Worm (Caenorhabditis elegans) whole organism, L1 larva: ENCODE results near the gene srg-41.
A peak's percentile ranks its signal among the peaks of the same experiment; 100 is the strongest.

Experiments
- C04F5.9 ChIP-seq: sonication (generic microtip); optimal IDR thresholded peaks from 2 replicates; lab custom pipeline; 2016; ENCODE audit warnings: missing genetic modification characterization, missing compliant biosample characterization
- C16A3.4 ChIP-seq: fragments of 150-350 bp; optimal IDR thresholded peaks from 2 replicates; lab custom pipeline; 2014; ENCODE audit warnings: missing biosample characterization, missing genetic modification characterization
- C34B4.2 ChIP-seq: sonication (generic microtip); optimal IDR thresholded peaks from 2 replicates; lab custom pipeline; 2017; ENCODE audit warnings: mild to moderate bottlenecking, missing genetic modification characterization, missing compliant biosample characterization
- alr-1 ChIP-seq: fragments of 200-800 bp; sonication (Bioruptor generic); optimal IDR thresholded peaks from 2 replicates; lab custom pipeline; 2018; ENCODE audit warnings: borderline replicate concordance, mild to moderate bottlenecking, missing genetic modification characterization, missing compliant biosample characterization
- blmp-1 ChIP-seq: fragments of 150-350 bp; optimal IDR thresholded peaks from 2 replicates; lab custom pipeline; 2014; ENCODE audit warnings: missing biosample characterization, missing genetic modification characterization
- ceh-63 ChIP-seq: fragments of 200-800 bp; sonication (Bioruptor generic); optimal IDR thresholded peaks from 2 replicates; lab custom pipeline; 2018; ENCODE audit warnings: mild to moderate bottlenecking, missing genetic modification characterization, missing compliant biosample characterization
- ceh-8 ChIP-seq: fragments of 200-800 bp; sonication (Bioruptor generic); optimal IDR thresholded peaks from 2 replicates; lab custom pipeline; 2018; ENCODE audit warnings: mild to moderate bottlenecking, missing genetic modification characterization, moderate library complexity, missing compliant biosample characterization
- ceh-82 ChIP-seq, 3 experiments: fragments of 150-350 bp in 1 of 3; sonication (generic microtip) in 2 of 3; optimal IDR thresholded peaks; 2 replicates each; lab custom pipeline; 2014 to 2017; ENCODE audit warnings: missing biosample characterization in 3 of 3, missing genetic modification characterization in 3 of 3
- ceh-88 ChIP-seq: fragments of 200-800 bp; sonication (Bioruptor generic); IDR thresholded peaks from 2 replicates; pipeline ENCODE4 v1.3.6; 2022; ENCODE audit warnings: missing genetic modification characterization, missing compliant biosample characterization
- ceh-90 ChIP-seq: sonication (generic microtip); optimal IDR thresholded peaks from 2 replicates; lab custom pipeline; 2016; ENCODE audit warnings: missing genetic modification characterization, missing compliant biosample characterization
- ces-1 ChIP-seq: fragments of 150-350 bp; optimal IDR thresholded peaks from 2 replicates; lab custom pipeline; 2014; ENCODE audit warnings: missing biosample characterization, missing genetic modification reagents, missing genetic modification characterization
- dpl-1 ChIP-seq, 3 experiments: fragments of 150-350 bp in 2 of 3; sonication (generic microtip) in 1 of 3; optimal IDR thresholded peaks; 2 replicates each; lab custom pipeline; 2014 to 2017; ENCODE audit warnings: missing biosample characterization in 3 of 3, missing genetic modification characterization in 3 of 3, missing genetic modification reagents in 3 of 3
- efl-1 ChIP-seq, 4 experiments: fragments of 150-350 bp; optimal IDR thresholded peaks in 3 of 4; peaks in 1 of 4; 1 replicate in 1 of 4; 2 replicates in 3 of 4; lab custom pipeline; 2014; ENCODE audit warnings: missing biosample characterization in 2 of 4, missing genetic modification characterization in 2 of 4, missing genetic modification reagents in 2 of 4
- egl-13 ChIP-seq: sonication (generic microtip); optimal IDR thresholded peaks from 2 replicates; lab custom pipeline; 2016; ENCODE audit warnings: missing genotype, missing genetic modification reagents, missing genetic modification characterization, missing compliant biosample characterization
- egl-27 ChIP-seq, 2 experiments: fragments of 150-350 bp in 1 of 2; sonication (generic microtip); optimal IDR thresholded peaks; 3 replicates each; lab custom pipeline; 2017 to 2018; ENCODE audit warnings: missing biosample characterization in 2 of 2, missing genetic modification characterization in 2 of 2, missing genetic modification reagents in 2 of 2
- elt-2 ChIP-seq: sonication (generic microtip); optimal IDR thresholded peaks from 2 replicates; lab custom pipeline; 2016; ENCODE audit warnings: missing genetic modification characterization, mild to moderate bottlenecking, inconsistent platforms, missing compliant biosample characterization, missing genetic modification reagents
- elt-3 ChIP-seq, 6 experiments: fragments of 150-350 bp in 1 of 6; sonication (generic microtip); optimal IDR thresholded peaks; 2 replicates each; lab custom pipeline; 2017 to 2018; ENCODE audit warnings: missing biosample characterization in 6 of 6, missing genetic modification characterization in 6 of 6, inconsistent platforms in 1 of 6
- ets-5 ChIP-seq: fragments of 200-800 bp; sonication (Bioruptor generic); IDR thresholded peaks from 2 replicates; pipeline ENCODE4 v1.3.6; 2022; ENCODE audit warnings: missing genetic modification characterization, missing compliant biosample characterization
- fkh-10 ChIP-seq: sonication (generic microtip); optimal IDR thresholded peaks from 2 replicates; lab custom pipeline; 2017; ENCODE audit warnings: missing biosample characterization, missing genetic modification reagents, missing genetic modification characterization
- hlh-4 ChIP-seq: sonication (generic microtip); optimal IDR thresholded peaks from 2 replicates; lab custom pipeline; 2016; ENCODE audit warnings: mild to moderate bottlenecking, missing genetic modification characterization, missing compliant biosample characterization
- hpl-2 ChIP-seq: fragments of 150-350 bp; optimal IDR thresholded peaks from 2 replicates; lab custom pipeline; 2014; ENCODE audit warnings: missing biosample characterization, missing genetic modification reagents, missing genetic modification characterization
- lin-13 ChIP-seq: fragments of 150-350 bp; optimal IDR thresholded peaks from 2 replicates; lab custom pipeline; 2014; ENCODE audit warnings: missing biosample characterization, missing genetic modification reagents, missing genetic modification characterization
- lin-14 ChIP-seq: fragments of 200-800 bp; sonication (Bioruptor generic); optimal IDR thresholded peaks from 2 replicates; lab custom pipeline; 2018; ENCODE audit warnings: mild to moderate bottlenecking, missing genetic modification characterization, moderate library complexity, missing compliant biosample characterization
- lin-15B ChIP-seq: fragments of 150-350 bp; sonication (generic microtip); optimal IDR thresholded peaks from 3 replicates; lab custom pipeline; 2014; ENCODE audit warnings: missing biosample characterization, missing genetic modification characterization
- lin-35 ChIP-seq, 2 experiments: fragments of 150-350 bp; optimal IDR thresholded peaks; 2 replicates each; lab custom pipeline; 2014; ENCODE audit warnings: missing biosample characterization in 2 of 2, missing genetic modification characterization in 2 of 2, missing genetic modification reagents in 2 of 2
- lin-39 ChIP-seq: fragments of 150-350 bp; optimal IDR thresholded peaks from 2 replicates; lab custom pipeline; 2014; ENCODE audit warnings: missing biosample characterization, missing genetic modification reagents, missing genetic modification characterization
- lsy-2 ChIP-seq, 2 experiments: fragments of 150-350 bp; optimal IDR thresholded peaks; 2 replicates each; lab custom pipeline; 2014; ENCODE audit warnings: missing biosample characterization in 2 of 2, missing genetic modification characterization in 2 of 2
- mdl-1 ChIP-seq, 2 experiments: fragments of 150-350 bp; optimal IDR thresholded peaks; 2 replicates each; lab custom pipeline; 2014 to 2017; ENCODE audit warnings: missing biosample characterization in 2 of 2, missing genetic modification characterization in 2 of 2, inconsistent platforms in 1 of 2
- mep-1 ChIP-seq: fragments of 150-350 bp; optimal IDR thresholded peaks from 2 replicates; lab custom pipeline; 2014; ENCODE audit warnings: missing biosample characterization, missing genetic modification characterization
- nhr-11 ChIP-seq: fragments of 150-350 bp; optimal IDR thresholded peaks from 2 replicates; lab custom pipeline; 2014; ENCODE audit warnings: missing biosample characterization, missing genetic modification characterization
- nhr-12 ChIP-seq: sonication (generic microtip); optimal IDR thresholded peaks from 2 replicates; lab custom pipeline; 2017; ENCODE audit warnings: missing biosample characterization, missing genetic modification characterization
- nhr-19 ChIP-seq: fragments of 200-800 bp; sonication (Bioruptor generic); conservative IDR thresholded peaks from 2 replicates; pipeline ENCODE4 v1.3.6; 2022; ENCODE audit warnings: missing genetic modification characterization, missing compliant biosample characterization
- nhr-20 ChIP-seq: sonication (generic microtip); optimal IDR thresholded peaks from 2 replicates; lab custom pipeline; 2016; ENCODE audit warnings: mild to moderate bottlenecking, missing genetic modification characterization, missing compliant biosample characterization
- nhr-28 ChIP-seq: fragments of 150-350 bp; optimal IDR thresholded peaks from 2 replicates; lab custom pipeline; 2014; ENCODE audit warnings: missing biosample characterization, missing genetic modification characterization
- nhr-71 ChIP-seq: sonication (generic microtip); optimal IDR thresholded peaks from 2 replicates; lab custom pipeline; 2016; ENCODE audit warnings: mild to moderate bottlenecking, missing genetic modification characterization, moderate library complexity, missing compliant biosample characterization
- nhr-77 ChIP-seq: fragments of 150-350 bp; optimal IDR thresholded peaks from 2 replicates; lab custom pipeline; 2014; ENCODE audit warnings: missing biosample characterization, missing genetic modification characterization
- nhr-90 ChIP-seq: sonication (generic microtip); optimal IDR thresholded peaks from 2 replicates; lab custom pipeline; 2016; ENCODE audit warnings: mild to moderate bottlenecking, missing genetic modification characterization, missing compliant biosample characterization; ENCODE audit not compliant: poor library complexity
- pag-3 ChIP-seq: sonication (generic microtip); optimal IDR thresholded peaks from 2 replicates; lab custom pipeline; 2017; ENCODE audit warnings: missing genetic modification characterization, mild to moderate bottlenecking, missing compliant biosample characterization, antibody characterized with exemption, borderline replicate concordance; ENCODE audit not compliant: insufficient read depth
- pqm-1 ChIP-seq: sonication (generic microtip); optimal IDR thresholded peaks from 3 replicates; lab custom pipeline; 2017; ENCODE audit warnings: missing biosample characterization, missing genetic modification characterization
- rnt-1 ChIP-seq: sonication (generic microtip); optimal IDR thresholded peaks from 2 replicates; lab custom pipeline; 2016; ENCODE audit warnings: mild to moderate bottlenecking, missing genetic modification characterization, moderate library complexity, missing compliant biosample characterization
- skn-1 ChIP-seq: fragments of 150-350 bp; optimal IDR thresholded peaks from 2 replicates; lab custom pipeline; 2014; ENCODE audit warnings: missing biosample characterization, missing genetic modification characterization
- sup-37 ChIP-seq: fragments of 200-800 bp; sonication (Bioruptor generic); optimal IDR thresholded peaks from 2 replicates; lab custom pipeline; 2018; ENCODE audit warnings: mild to moderate bottlenecking, missing genetic modification characterization, missing compliant biosample characterization
- swsn-7 ChIP-seq: sonication (generic microtip); optimal IDR thresholded peaks from 2 replicates; lab custom pipeline; 2016; ENCODE audit warnings: missing genetic modification characterization, missing compliant biosample characterization
- tlp-1 ChIP-seq: fragments of 150-350 bp; optimal IDR thresholded peaks from 2 replicates; lab custom pipeline; 2014; ENCODE audit warnings: missing biosample characterization, missing genetic modification characterization
- unc-30 ChIP-seq: sonication (generic microtip); optimal IDR thresholded peaks from 2 replicates; lab custom pipeline; 2017; ENCODE audit warnings: missing biosample characterization, missing genetic modification characterization
- unc-62 ChIP-seq: fragments of 150-350 bp; optimal IDR thresholded peaks from 2 replicates; lab custom pipeline; 2014; ENCODE audit warnings: missing biosample characterization, missing genetic modification reagents, missing genetic modification characterization
- unc-86 ChIP-seq: sonication (generic microtip); optimal IDR thresholded peaks from 2 replicates; lab custom pipeline; 2016; ENCODE audit warnings: missing genetic modification characterization, missing compliant biosample characterization
- xbp-1 ChIP-seq: sonication (generic microtip); optimal IDR thresholded peaks from 2 replicates; lab custom pipeline; 2016; ENCODE audit warnings: missing genetic modification characterization, missing compliant biosample characterization
- zag-1 ChIP-seq: fragments of 150-350 bp; optimal IDR thresholded peaks from 2 replicates; lab custom pipeline; 2014; ENCODE audit warnings: missing biosample characterization, missing genetic modification characterization
- zip-4 ChIP-seq: fragments of 200-800 bp; sonication (Bioruptor generic); optimal IDR thresholded peaks from 2 replicates; lab custom pipeline; 2018; ENCODE audit warnings: mild to moderate bottlenecking, missing genetic modification characterization, moderate library complexity, missing compliant biosample characterization

Gene srg-41

ce11 chrV:11122466-11122865 is 39.2 kb downstream of the srg-41 start, which contains the start of gene mboa-2 (continued):
- TF ChIP-seq unc-62 (GFP tag; lab: Kevin White, UChicago): no peak
- TF ChIP-seq lin-13 (GFP tag; lab: Kevin White, UChicago): no peak
- TF ChIP-seq nhr-90: peak; percentile 64
- no peak for TF ChIP-seq C04F5.9 (tag; lab: Kevin White, UChicago)
- no peak for TF ChIP-seq pqm-1
- TF ChIP-seq lin-39 (tag; lab: Kevin White, UChicago): no peak
- no peak for TF ChIP-seq unc-30 (tag; lab: Kevin White, UChicago)
- TF ChIP-seq ceh-8 (GFP tag; lab: Kevin White, UChicago): no peak
- TF ChIP-seq egl-27 (tag; optimal IDR thresholded peaks at IDR 0.05; lab: Kevin White, UChicago): no peak
- no peak for TF ChIP-seq nhr-12
- no peak for TF ChIP-seq ceh-82 (tag; optimal IDR thresholded peaks at IDR 0.05; lab: Kevin White, UChicago)
- TF ChIP-seq efl-1 (optimal IDR thresholded peaks at IDR 0.05; lab: Kevin White, UChicago): no peak
- TF ChIP-seq efl-1 (GFP tag; optimal IDR thresholded peaks at IDR 0.05 in 1 of 2; lab: Kevin White, UChicago): peak in 1 of 2 experiments; percentile 64
- TF ChIP-seq sup-37: no peak
- TF ChIP-seq C16A3.4: no peak
- no peak for TF ChIP-seq dpl-1 (GFP tag; optimal IDR thresholded peaks at IDR 0.05; lab: Kevin White, UChicago)
- TF ChIP-seq egl-13: no peak
- TF ChIP-seq zip-4 (GFP tag; lab: Kevin White, UChicago): no peak
- TF ChIP-seq nhr-11 (tag; lab: Kevin White, UChicago): no peak
- TF ChIP-seq zag-1 (tag; lab: Kevin White, UChicago): no peak
- no peak for TF ChIP-seq nhr-77
- TF ChIP-seq xbp-1 (tag; lab: Kevin White, UChicago): no peak
- TF ChIP-seq blmp-1 (tag; lab: Kevin White, UChicago): no peak
- TF ChIP-seq C34B4.2 (tag; lab: Kevin White, UChicago): no peak
- no peak for TF ChIP-seq nhr-28 (tag; lab: Kevin White, UChicago)
- no peak for TF ChIP-seq fkh-10 (GFP tag; lab: Kevin White, UChicago)
- peak; percentile 21 for TF ChIP-seq lin-14 (GFP tag; lab: Kevin White, UChicago)
- peak; percentile 31 for TF ChIP-seq elt-2 (tag; lab: Kevin White, UChicago)
- no peak for TF ChIP-seq pag-3 (tag; lab: Kevin White, UChicago)
- TF ChIP-seq hpl-2: no peak

- TF ChIP-seq mep-1 (tag; lab: Kevin White, UChicago) (peak; percentile 56), rnt-1 (tag; lab: Kevin White, UChicago) (peak; percentile 25), pag-3 (tag; lab: Kevin White, UChicago) (no peak), ceh-90 (tag; lab: Kevin White, UChicago) (no peak), ceh-82 (tag; optimal IDR thresholded peaks at IDR 0.05; lab: Kevin White, UChicago) (peak in 1 of 3 experiments; percentile 24), hlh-4 (tag; lab: Kevin White, UChicago) (no peak), ceh-88 (no peak), efl-1 (optimal IDR thresholded peaks at IDR 0.05; lab: Kevin White, UChicago) (peak; percentile 41 to 43), efl-1 (GFP tag; optimal IDR thresholded peaks at IDR 0.05 in 1 of 2; lab: Kevin White, UChicago) (peak in 1 of 2 experiments; percentile 36), swsn-7 (tag; lab: Kevin White, UChicago) (peak; percentile 24), skn-1 (tag; lab: Kevin White, UChicago) (peak; percentile 57), elt-3 (tag; optimal IDR thresholded peaks at IDR 0.05; lab: Kevin White, UChicago) (no peak), nhr-19 (peak; percentile 23; the same call in 1 of the 2 replicates), unc-30 (tag; lab: Kevin White, UChicago) (no peak), nhr-11 (tag; lab: Kevin White, UChicago) (no peak), ces-1 (GFP tag; lab: Kevin White, UChicago) (no peak), ets-5 (GFP tag; lab: Robert Waterston, UW) (no peak), mdl-1 (tag; optimal IDR thresholded peaks at IDR 0.05; lab: Kevin White, UChicago) (peak in 1 of 2 experiments; percentile 84), lin-15B (tag; lab: Kevin White, UChicago) (peak; percentile 4), ceh-63 (GFP tag; lab: Kevin White, UChicago) (no peak), nhr-71 (tag; lab: Kevin White, UChicago) (peak; percentile 67), lsy-2 (tag; optimal IDR thresholded peaks at IDR 0.05; lab: Kevin White, UChicago) (peak; percentile 44 to 65), alr-1 (tag; lab: Kevin White, UChicago) (no peak), lin-35 (GFP tag; optimal IDR thresholded peaks at IDR 0.05; lab: Kevin White, UChicago) (peak; percentile 32 to 66), tlp-1 (no peak), C16A3.4 (peak; percentile 58), nhr-20 (peak; percentile 49), unc-86 (no peak)
Observed at ce11 chrV:11121247-11121646, 40.4 kb downstream of the srg-41 start.
